Worm (Caenorhabditis elegans) whole organism, early embryonic: ENCODE results near the gene tos-1.

Experiments
- B0310.2 ChIP-seq: sonication (generic microtip); optimal IDR thresholded peaks from 2 replicates; lab custom pipeline; 2016; ENCODE audit warnings: mild to moderate bottlenecking, missing genetic modification characterization, missing compliant biosample characterization
- F13C5.2 ChIP-seq: sonication (generic microtip); optimal IDR thresholded peaks from 2 replicates; lab custom pipeline; 2017; ENCODE audit warnings: mild to moderate bottlenecking, missing genetic modification characterization, inconsistent platforms, missing compliant biosample characterization
- ama-1 ChIP-seq: fragments of 150-350 bp; optimal IDR thresholded peaks from 2 replicates; lab custom pipeline; 2014
- ceh-13 ChIP-seq: fragments of 200-800 bp; sonication (Bioruptor generic); optimal IDR thresholded peaks from 2 replicates; lab custom pipeline; 2018; ENCODE audit warnings: mild to moderate bottlenecking, missing genetic modification characterization, missing compliant biosample characterization
- ceh-36 ChIP-seq: sonication (generic microtip); optimal IDR thresholded peaks from 2 replicates; lab custom pipeline; 2016; ENCODE audit warnings: missing genetic modification characterization, inconsistent platforms, missing compliant biosample characterization
- ets-7 ChIP-seq: sonication (generic microtip); optimal IDR thresholded peaks from 2 replicates; lab custom pipeline; 2016; ENCODE audit warnings: missing genotype, missing genetic modification characterization, missing compliant biosample characterization
- flt-1 ChIP-seq: fragments of 200-800 bp; sonication (Bioruptor generic); IDR thresholded peaks from 2 replicates; pipeline ENCODE4 v1.3.6; 2022; ENCODE audit warnings: missing genetic modification characterization, missing compliant biosample characterization
- hmbx-1 ChIP-seq: sonication (generic microtip); optimal IDR thresholded peaks from 2 replicates; lab custom pipeline; 2016; ENCODE audit warnings: mild to moderate bottlenecking, missing genetic modification characterization, missing compliant biosample characterization
- hmg-4 ChIP-seq: fragments of 200-800 bp; sonication (Bioruptor generic); optimal IDR thresholded peaks from 2 replicates; lab custom pipeline; 2018; ENCODE audit warnings: mild to moderate bottlenecking, missing genetic modification characterization, missing compliant biosample characterization
- hnd-1 ChIP-seq: sonication (generic microtip); optimal IDR thresholded peaks from 2 replicates; lab custom pipeline; 2016; ENCODE audit warnings: missing genetic modification characterization, missing compliant biosample characterization
- tbx-11 ChIP-seq: fragments of 200-800 bp; sonication (Bioruptor generic); IDR thresholded peaks from 2 replicates; pipeline ENCODE4 v1.3.6; 2022; ENCODE audit warnings: missing genetic modification characterization, missing compliant biosample characterization
- tbx-37 ChIP-seq: fragments of 200-800 bp; sonication (Bioruptor generic); conservative IDR thresholded peaks from 2 replicates; pipeline ENCODE4 v1.3.6; 2022; ENCODE audit warnings: missing genetic modification reagents, missing genetic modification characterization, missing compliant biosample characterization
- tra-4 ChIP-seq: sonication (generic microtip); optimal IDR thresholded peaks from 2 replicates; lab custom pipeline; 2017; ENCODE audit warnings: missing genetic modification characterization, missing compliant biosample characterization

- no peak for TF ChIP-seq flt-1
- no peak for TF ChIP-seq ama-1 (lab: Kevin White, UChicago)
- TF ChIP-seq F13C5.2 (tag; lab: Kevin White, UChicago), result no peak
- no peak for TF ChIP-seq B0310.2 (tag; lab: Kevin White, UChicago)
- no peak for TF ChIP-seq tra-4 (tag; lab: Kevin White, UChicago)
- TF ChIP-seq ceh-13 (GFP tag; lab: Kevin White, UChicago), result no peak
- no peak for TF ChIP-seq hnd-1 (tag; lab: Kevin White, UChicago)
- no peak for TF ChIP-seq ceh-36 (tag; lab: Kevin White, UChicago)
- no peak for TF ChIP-seq tbx-11 (GFP tag; lab: Robert Waterston, UW)
- TF ChIP-seq hmbx-1, result no peak
- TF ChIP-seq hmg-4, result no peak
- TF ChIP-seq tbx-37 (GFP tag; lab: Robert Waterston, UW), result no peak
- TF ChIP-seq ets-7 (tag; lab: Kevin White, UChicago), result no peak
These were observed 42.1 kb upstream of the tos-1 start, which contains the start of gene hum-2 for ce11 chrV:9386143-9386542.
